Fruit fly (Drosophila melanogaster) whole organism, embryonic: ENCODE data around the gene eIF3d1.

Experiments
- ATbp ChIP-seq: fragments of 200-800 bp; sonication (Bioruptor generic); optimal IDR thresholded peaks from 2 replicates; lab custom pipeline; 2017; ENCODE audit warnings: missing biosample characterization, mild to moderate bottlenecking, missing genetic modification characterization, missing genetic modification reagents
- Antp ChIP-seq: fragments of 200-800 bp; sonication (Bioruptor generic); optimal IDR thresholded peaks from 3 replicates; lab custom pipeline; 2016; ENCODE audit warnings: missing biosample characterization, missing genetic modification characterization
- Awh ChIP-seq: fragments of 200-800 bp; sonication (Bioruptor generic); IDR thresholded peaks from 2 replicates; pipeline ENCODE4, ENCODE4 v1.3.6; 2022; ENCODE audit warnings: missing biosample characterization, missing genetic modification characterization
- CG1024 ChIP-seq: fragments of 200-800 bp; sonication (Bioruptor generic); IDR thresholded peaks from 2 replicates; pipeline ENCODE4 v1.3.6; 2022; ENCODE audit warnings: missing biosample characterization, missing genetic modification characterization
- CG10274 ChIP-seq: fragments of 200-800 bp; sonication (Bioruptor generic); optimal IDR thresholded peaks from 3 replicates; lab custom pipeline; 2017; ENCODE audit warnings: missing biosample characterization, mild to moderate bottlenecking, missing genetic modification characterization
- CG10543 ChIP-seq: fragments of 200-800 bp; sonication (Bioruptor generic); optimal IDR thresholded peaks from 3 replicates; lab custom pipeline; 2017; ENCODE audit warnings: missing biosample characterization, mild to moderate bottlenecking, missing genetic modification characterization, moderate library complexity
- CG10979 ChIP-seq: fragments of 200-800 bp; sonication (Bioruptor generic); optimal IDR thresholded peaks from 2 replicates; lab custom pipeline; 2018; ENCODE audit warnings: missing biosample characterization, mild to moderate bottlenecking, missing genetic modification characterization, moderate library complexity
- CG11398 ChIP-seq: fragments of 200-800 bp; sonication (Bioruptor generic); optimal IDR thresholded peaks from 2 replicates; lab custom pipeline; 2016; ENCODE audit warnings: missing biosample characterization, missing genetic modification characterization
- CG12391 ChIP-seq: fragments of 200-800 bp; sonication (Bioruptor generic); optimal IDR thresholded peaks from 3 replicates; lab custom pipeline; 2018; ENCODE audit warnings: missing biosample characterization, mild to moderate bottlenecking, missing genetic modification characterization, moderate library complexity
- CG12659 ChIP-seq: fragments of 200-800 bp; sonication (Bioruptor generic); optimal IDR thresholded peaks from 3 replicates; lab custom pipeline; 2017; ENCODE audit warnings: mild to moderate bottlenecking, missing biosample characterization, missing genetic modification reagents, missing genetic modification characterization
- CG12942 ChIP-seq: fragments of 200-800 bp; sonication (Bioruptor generic); optimal IDR thresholded peaks from 3 replicates; lab custom pipeline; 2016; ENCODE audit warnings: missing biosample characterization, missing genetic modification characterization
- CG13287 ChIP-seq: fragments of 200-800 bp; sonication (Bioruptor generic); IDR thresholded peaks from 2 replicates; pipeline ENCODE4 v1.3.6; 2022; ENCODE audit warnings: missing biosample characterization, missing genetic modification characterization; ENCODE audit not compliant: partially characterized antibody
- CG13894 ChIP-seq: fragments of 200-800 bp; sonication (Bioruptor generic); optimal IDR thresholded peaks from 3 replicates; lab custom pipeline; 2018; ENCODE audit warnings: missing biosample characterization, mild to moderate bottlenecking, missing genetic modification characterization, moderate library complexity
- CG17568 ChIP-seq: fragments of 200-800 bp; sonication (Bioruptor generic); optimal IDR thresholded peaks from 2 replicates; lab custom pipeline; 2018; ENCODE audit warnings: missing biosample characterization, mild to moderate bottlenecking, missing genetic modification characterization, moderate library complexity
- CG2712 ChIP-seq: fragments of 200-800 bp; optimal IDR thresholded peaks from 3 replicates; lab custom pipeline; 2019; ENCODE audit warnings: missing biosample characterization, mild to moderate bottlenecking, missing genetic modification characterization, moderate library complexity
- CG31441 ChIP-seq: fragments of 200-800 bp; sonication (Bioruptor generic); IDR thresholded peaks from 2 replicates; pipeline ENCODE4 v1.3.6; 2022; ENCODE audit warnings: missing biosample characterization, missing genetic modification characterization
- CG32772 ChIP-seq: fragments of 200-800 bp; sonication (Bioruptor generic); IDR thresholded peaks from 2 replicates; pipeline ENCODE4 v1.3.6; 2022; ENCODE audit warnings: missing biosample characterization, missing genetic modification characterization
- CG4328 ChIP-seq: fragments of 200-800 bp; sonication (Bioruptor generic); optimal IDR thresholded peaks from 3 replicates; lab custom pipeline; 2017; ENCODE audit warnings: missing biosample characterization, missing genetic modification reagents, missing genetic modification characterization
- CG43689 ChIP-seq: fragments of 200-800 bp; sonication (Bioruptor generic); IDR thresholded peaks from 2 replicates; pipeline ENCODE4 v1.3.6; 2022; ENCODE audit warnings: missing biosample characterization, missing genetic modification characterization
- CG4854 ChIP-seq: fragments of 200-800 bp; sonication (Bioruptor generic); optimal IDR thresholded peaks from 2 replicates; lab custom pipeline; 2016; ENCODE audit warnings: missing biosample characterization, missing genetic modification characterization, inconsistent platforms
- CG6854 ChIP-seq: fragments of 200-800 bp; sonication (Bioruptor generic); optimal IDR thresholded peaks from 3 replicates; lab custom pipeline; 2017; ENCODE audit warnings: missing biosample characterization, mild to moderate bottlenecking, missing genetic modification characterization
- CG7745 ChIP-seq: fragments of 200-800 bp; sonication (Bioruptor generic); optimal IDR thresholded peaks from 2 replicates; lab custom pipeline; 2018; ENCODE audit warnings: missing biosample characterization, mild to moderate bottlenecking, missing genetic modification characterization, moderate library complexity
- CG7928 ChIP-seq: fragments of 200-800 bp; sonication (Bioruptor generic); optimal IDR thresholded peaks from 2 replicates; lab custom pipeline; 2017; ENCODE audit warnings: missing biosample characterization, mild to moderate bottlenecking, missing genetic modification characterization
- CG8359 ChIP-seq: fragments of 200-800 bp; sonication (Bioruptor generic); optimal IDR thresholded peaks from 2 replicates; lab custom pipeline; 2017; ENCODE audit warnings: missing biosample characterization, mild to moderate bottlenecking, missing genetic modification characterization, borderline replicate concordance
- CG9437 ChIP-seq: fragments of 200-800 bp; sonication (Bioruptor generic); optimal IDR thresholded peaks from 2 replicates; lab custom pipeline; 2018; ENCODE audit warnings: missing biosample characterization, mild to moderate bottlenecking, missing genetic modification characterization
- CG9817 ChIP-seq: fragments of 200-800 bp; sonication (Bioruptor generic); optimal IDR thresholded peaks from 2 replicates; lab custom pipeline; 2018; ENCODE audit warnings: missing biosample characterization, mild to moderate bottlenecking, missing genetic modification characterization, moderate library complexity
- E2f1 ChIP-seq: fragments of 200-800 bp; sonication (Bioruptor generic); IDR thresholded peaks from 2 replicates; pipeline ENCODE4 v1.3.6; 2022; ENCODE audit warnings: missing biosample characterization, missing genetic modification characterization
- Eip74EF ChIP-seq, 2 experiments: fragments of 200-800 bp in 1 of 2; fragments of >200 bp in 1 of 2; sonication (Bioruptor generic) in 1 of 2; optimal IDR thresholded peaks; 2 replicates each; lab custom pipeline; 2017 to 2019; ENCODE audit warnings: missing biosample characterization in 2 of 2, missing genetic modification characterization in 2 of 2, mild to moderate bottlenecking in 1 of 2, moderate library complexity in 1 of 2
- Fer2 ChIP-seq: fragments of 200-800 bp; sonication (Bioruptor generic); optimal IDR thresholded peaks from 2 replicates; lab custom pipeline; 2018; ENCODE audit warnings: missing biosample characterization, mild to moderate bottlenecking, missing genetic modification characterization, moderate library complexity
- Hr39 ChIP-seq: fragments of >200 bp; optimal IDR thresholded peaks from 2 replicates; lab custom pipeline; 2017
- MBD-R2 ChIP-seq: fragments of 200-800 bp; sonication (Bioruptor generic); IDR thresholded peaks from 2 replicates; pipeline ENCODE4 v1.3.6; 2022; ENCODE audit warnings: missing biosample characterization, missing genetic modification characterization
- bowl ChIP-seq: fragments of 200-800 bp; sonication (Bioruptor generic); IDR thresholded peaks from 2 replicates; pipeline ENCODE4 v1.3.6; 2022; ENCODE audit warnings: missing biosample characterization, missing genetic modification characterization
- ems ChIP-seq: fragments of 200-800 bp; sonication (Bioruptor generic); optimal IDR thresholded peaks from 3 replicates; lab custom pipeline; 2016; ENCODE audit warnings: missing biosample characterization, missing genetic modification characterization
- grn ChIP-seq: fragments of 200-800 bp; sonication (Bioruptor generic); optimal IDR thresholded peaks from 3 replicates; lab custom pipeline; 2017; ENCODE audit warnings: missing biosample characterization, missing genetic modification characterization
- ham ChIP-seq: fragments of 200-800 bp; sonication (Bioruptor generic); IDR thresholded peaks from 2 replicates; pipeline ENCODE4 v1.3.6; 2022; ENCODE audit warnings: missing biosample characterization, missing genetic modification characterization
- kay ChIP-seq: fragments of 200-800 bp; sonication (Bioruptor generic); optimal IDR thresholded peaks from 2 replicates; lab custom pipeline; 2016; ENCODE audit warnings: missing biosample characterization, missing genetic modification characterization
- lilli ChIP-seq: fragments of 200-800 bp; sonication (Bioruptor generic); optimal IDR thresholded peaks from 3 replicates; lab custom pipeline; 2016; ENCODE audit warnings: missing biosample characterization, missing genetic modification characterization
- lov ChIP-seq, 2 experiments: fragments of 200-800 bp in 1 of 2; fragments of >200 bp in 1 of 2; sonication (Bioruptor generic) in 1 of 2; IDR thresholded peaks in 1 of 2; optimal IDR thresholded peaks in 1 of 2; 2 replicates in 1 of 2; 3 replicates in 1 of 2; pipeline versions ENCODE4 v1.3.6 to Lab custom; 2017 to 2022; ENCODE audit warnings: missing biosample characterization in 1 of 2, missing genetic modification characterization in 1 of 2
- nau ChIP-seq: fragments of 200-800 bp; sonication (Bioruptor generic); optimal IDR thresholded peaks from 3 replicates; lab custom pipeline; 2017; ENCODE audit warnings: missing biosample characterization, mild to moderate bottlenecking, missing genetic modification characterization, missing genetic modification reagents
- prd ChIP-seq, 3 experiments: fragments of >200 bp in 2 of 3; fragments of 200-800 bp in 1 of 3; sonication (Bioruptor generic) in 1 of 3; optimal IDR thresholded peaks in 2 of 3; IDR thresholded peaks in 1 of 3; 2 replicates in 2 of 3; 3 replicates in 1 of 3; pipeline versions ENCODE4 v1.3.6 to Lab custom; 2017 to 2022; ENCODE audit warnings: missing biosample characterization in 1 of 3, missing genetic modification characterization in 1 of 3
- rib ChIP-seq: fragments of 200-800 bp; sonication (Bioruptor generic); IDR thresholded peaks from 2 replicates; pipeline ENCODE4 v1.3.6; 2022; ENCODE audit warnings: missing biosample characterization, missing genetic modification characterization
- row ChIP-seq: fragments of 200-800 bp; sonication (Bioruptor generic); IDR thresholded peaks from 3 replicates; pipeline ENCODE4 v1.3.6; 2022; ENCODE audit warnings: missing biosample characterization, missing genetic modification characterization
- run ChIP-seq: fragments of 200-800 bp; sonication (Bioruptor generic); optimal IDR thresholded peaks from 3 replicates; lab custom pipeline; 2018; ENCODE audit warnings: missing biosample characterization, mild to moderate bottlenecking, missing genetic modification characterization
- sisA ChIP-seq: fragments of 200-800 bp; sonication (Bioruptor generic); IDR thresholded peaks from 2 replicates; pipeline ENCODE4 v1.3.6; 2022; ENCODE audit warnings: missing biosample characterization, missing genetic modification characterization
- so ChIP-seq: fragments of 200-800 bp; sonication (Bioruptor generic); IDR thresholded peaks from 3 replicates; pipeline ENCODE4 v1.3.6; 2022; ENCODE audit warnings: missing biosample characterization, missing genetic modification characterization
- tll ChIP-seq, 2 experiments: fragments of 200-800 bp in 1 of 2; fragments of >200 bp in 1 of 2; sonication (Bioruptor generic) in 1 of 2; optimal IDR thresholded peaks; 2 replicates each; lab custom pipeline; 2017 to 2019; ENCODE audit warnings: missing biosample characterization in 2 of 2, missing genetic modification characterization in 2 of 2, mild to moderate bottlenecking in 1 of 2, moderate library complexity in 1 of 2
- tx ChIP-seq: fragments of 200-800 bp; sonication (Bioruptor generic); optimal IDR thresholded peaks from 2 replicates; lab custom pipeline; 2016; ENCODE audit warnings: missing biosample characterization, missing genetic modification characterization
- unc-4 ChIP-seq: fragments of 200-800 bp; sonication (Bioruptor generic); IDR thresholded peaks from 2 replicates; pipeline ENCODE4 v1.3.6; 2022; ENCODE audit warnings: missing biosample characterization, missing genetic modification characterization; ENCODE audit not compliant: partially characterized antibody

The eIF3d1 gene

dm6 chr3R:23726740-23727139, 46.9 kb downstream of the eIF3d1 start (continued):
- TF ChIP-seq ATbp (GFP tag; lab: Kevin White, UChicago), result peak; percentile 46
- TF ChIP-seq CG31441 (GFP tag; lab: Robert Waterston, UW), result peak; percentile 77
- no peak; the same call in 1 of the 2 replicates for TF ChIP-seq CG1024 (GFP tag; lab: Robert Waterston, UW)
- TF ChIP-seq CG12659 (GFP tag; lab: Kevin White, UChicago), result peak; percentile 86
- peak; percentile 60 for TF ChIP-seq run (tag; lab: Kevin White, UChicago)
- 0 out of 2 replicates have a peak, but pooled peaks have one; percentile 46 for TF ChIP-seq Awh (GFP tag; lab: Robert Waterston, UW)
- peak; percentile 25 for TF ChIP-seq CG17568 (GFP tag; lab: Kevin White, UChicago)
- no peak for TF ChIP-seq CG13287
- TF ChIP-seq CG10274 (GFP tag; lab: Kevin White, UChicago), result peak; percentile 27
- TF ChIP-seq bowl (GFP tag; lab: Robert Waterston, UW), result 0 out of 2 replicates have a peak, but pooled peaks have one; percentile 35
- peak; percentile 68 for TF ChIP-seq CG4854 (GFP tag; lab: Kevin White, UChicago)
- no peak for TF ChIP-seq prd (optimal IDR thresholded peaks at IDR 0.05; lab: Kevin White, UChicago)
- peak; percentile 78 for TF ChIP-seq prd (GFP tag; IDR thresholded peaks at IDR 0.05; lab: Robert Waterston, UW)
- no peak for TF ChIP-seq Hr39 (lab: Kevin White, UChicago)
- TF ChIP-seq tll (GFP tag; optimal IDR thresholded peaks at IDR 0.05; lab: Kevin White, UChicago), result no peak
- peak; percentile 75; the same call in 1 of the 2 replicates for TF ChIP-seq ham
- TF ChIP-seq Antp (GFP tag; lab: Kevin White, UChicago), result peak; percentile 49
- peak; percentile 77 for TF ChIP-seq CG2712 (tag; lab: Kevin White, UChicago)
- TF ChIP-seq MBD-R2, result peak; percentile 58; the same call in 1 of the 2 replicates
- peak; percentile 73 for TF ChIP-seq E2f1 (GFP tag; lab: Robert Waterston, UW)
- peak; percentile 60 for TF ChIP-seq nau
- TF ChIP-seq CG12391 (tag; lab: Kevin White, UChicago), result peak; percentile 83
- TF ChIP-seq tx (GFP tag; lab: Kevin White, UChicago), result peak; percentile 64
- no peak for TF ChIP-seq grn (GFP tag; lab: Kevin White, UChicago)
- peak; percentile 51 for TF ChIP-seq kay (GFP tag; lab: Kevin White, UChicago)
- TF ChIP-seq Fer2 (tag; lab: Kevin White, UChicago), result peak; percentile 45
- TF ChIP-seq CG10543 (GFP tag; lab: Kevin White, UChicago), result no peak
- TF ChIP-seq lilli (GFP tag; lab: Kevin White, UChicago), result peak; percentile 93
- TF ChIP-seq CG13894 (tag; lab: Kevin White, UChicago), result peak; percentile 87
- TF ChIP-seq unc-4 (GFP tag; lab: Robert Waterston, UW), result no peak
- no peak for TF ChIP-seq CG7745
- TF ChIP-seq CG11398 (GFP tag; lab: Kevin White, UChicago), result peak; percentile 3
- TF ChIP-seq Eip74EF (GFP tag; optimal IDR thresholded peaks at IDR 0.05; lab: Kevin White, UChicago), result peak in 1 of 2 experiments; percentile 50
- TF ChIP-seq CG9817 (tag; lab: Kevin White, UChicago), result peak; percentile 69
- TF ChIP-seq CG6854 (GFP tag; lab: Kevin White, UChicago), result peak; percentile 78
- TF ChIP-seq CG10979 (tag; lab: Kevin White, UChicago), result peak; percentile 56
- TF ChIP-seq ems (GFP tag; lab: Kevin White, UChicago), result peak; percentile 64
- no peak for TF ChIP-seq lov (optimal IDR thresholded peaks at IDR 0.05; lab: Kevin White, UChicago)
- no peak for TF ChIP-seq lov (GFP tag; IDR thresholded peaks at IDR 0.05; lab: Robert Waterston, UW)
- TF ChIP-seq row (GFP tag; lab: Robert Waterston, UW), result peak; percentile 87
- peak; percentile 68; the same call in 1 of the 2 replicates for TF ChIP-seq CG32772 (GFP tag; lab: Robert Waterston, UW)
- TF ChIP-seq CG43689 (GFP tag; lab: Robert Waterston, UW), result peak; percentile 40; the same call in 1 of the 2 replicates
- peak; percentile 55 for TF ChIP-seq CG7928 (GFP tag; lab: Kevin White, UChicago)
- peak; percentile 72 for TF ChIP-seq sisA (GFP tag; lab: Robert Waterston, UW)
- peak; percentile 85; the same call in 1 of the 2 replicates for TF ChIP-seq rib (GFP tag; lab: Robert Waterston, UW)
- peak; percentile 44 for TF ChIP-seq CG12942 (GFP tag; lab: Kevin White, UChicago)
- peak; percentile 66; the same call in 1 of the 3 replicates for TF ChIP-seq so (GFP tag; lab: Robert Waterston, UW)
- peak; percentile 23 for TF ChIP-seq CG9437
- peak; percentile 2 for TF ChIP-seq CG8359
- TF ChIP-seq CG4328, result no peak
